Worm (Caenorhabditis elegans) whole organism, young adult: Measurements from ENCODE around the gene arle-14.
A peak's percentile ranks its signal among the peaks of the same experiment; 100 is the strongest.

Experiments used
- F10E7.11 ChIP-seq: sonication (generic microtip); optimal IDR thresholded peaks from 2 replicates; lab custom pipeline; 2017; ENCODE audit warnings: mild to moderate bottlenecking, missing genetic modification characterization, moderate library complexity, missing compliant biosample characterization
- F49E8.2 ChIP-seq: sonication (generic microtip); optimal IDR thresholded peaks from 3 replicates; lab custom pipeline; 2017; ENCODE audit warnings: missing genetic modification characterization, mild to moderate bottlenecking, missing compliant biosample characterization, antibody characterized with exemption, moderate library complexity; ENCODE audit not compliant: insufficient read depth
- T07F8.4 ChIP-seq: sonication (generic microtip); optimal IDR thresholded peaks from 2 replicates; lab custom pipeline; 2016; ENCODE audit warnings: mild to moderate bottlenecking, missing genetic modification characterization, moderate library complexity, missing compliant biosample characterization
- T26A5.8 ChIP-seq: sonication (generic microtip); optimal IDR thresholded peaks from 2 replicates; lab custom pipeline; 2016; ENCODE audit warnings: missing genetic modification characterization, missing compliant biosample characterization
- ZK185.1 ChIP-seq: sonication (generic microtip); optimal IDR thresholded peaks from 2 replicates; lab custom pipeline; 2016; ENCODE audit warnings: mild to moderate bottlenecking, missing genetic modification characterization, missing compliant biosample characterization; ENCODE audit not compliant: poor library complexity, severe bottlenecking
- akir-1 ChIP-seq: fragments of 200-800 bp; sonication (Bioruptor generic); optimal IDR thresholded peaks from 2 replicates; lab custom pipeline; 2018; ENCODE audit warnings: mild to moderate bottlenecking, missing genetic modification characterization, moderate library complexity, missing compliant biosample characterization
- aptf-2 ChIP-seq: fragments of 200-800 bp; sonication (Bioruptor generic); conservative IDR thresholded peaks from 2 replicates; pipeline ENCODE4 v1.3.6; 2022; ENCODE audit warnings: missing genetic modification reagents, missing genetic modification characterization, missing compliant biosample characterization
- attf-6 ChIP-seq: fragments of 200-800 bp; sonication (Bioruptor generic); IDR thresholded peaks from 2 replicates; pipeline ENCODE4 v1.3.6; 2022; ENCODE audit warnings: missing genetic modification reagents, missing genetic modification characterization, missing compliant biosample characterization
- ccch-3 ChIP-seq: fragments of 200-800 bp; sonication (Bioruptor generic); optimal IDR thresholded peaks from 2 replicates; lab custom pipeline; 2018; ENCODE audit warnings: mild to moderate bottlenecking, missing genetic modification characterization, missing compliant biosample characterization
- ceh-100 ChIP-seq: fragments of 200-800 bp; sonication (Bioruptor generic); IDR thresholded peaks from 2 replicates; pipeline ENCODE4 v1.3.6; 2022; ENCODE audit warnings: missing genetic modification reagents, missing genetic modification characterization, missing compliant biosample characterization
- ceh-27 ChIP-seq: fragments of 200-800 bp; sonication (Bioruptor generic); optimal IDR thresholded peaks from 2 replicates; lab custom pipeline; 2018; ENCODE audit warnings: mild to moderate bottlenecking, missing genetic modification characterization, moderate library complexity, missing compliant biosample characterization
- ceh-79 ChIP-seq: sonication (generic microtip); optimal IDR thresholded peaks from 2 replicates; lab custom pipeline; 2017; ENCODE audit warnings: mild to moderate bottlenecking, missing genetic modification characterization, missing compliant biosample characterization
- ceh-91 ChIP-seq: fragments of 200-800 bp; sonication (Bioruptor generic); IDR thresholded peaks from 2 replicates; pipeline ENCODE4 v1.3.6; 2022; ENCODE audit warnings: missing genetic modification reagents, missing genetic modification characterization, missing compliant biosample characterization
- dpff-1 ChIP-seq: sonication (generic microtip); optimal IDR thresholded peaks from 2 replicates; lab custom pipeline; 2017; ENCODE audit warnings: mild to moderate bottlenecking, missing genetic modification characterization, missing compliant biosample characterization
- egl-44 ChIP-seq: fragments of 200-800 bp; sonication (Bioruptor generic); IDR thresholded peaks from 2 replicates; pipeline ENCODE4 v1.3.6; 2022; ENCODE audit warnings: missing genetic modification reagents, missing genetic modification characterization, missing compliant biosample characterization
- ets-4 ChIP-seq: fragments of 200-800 bp; sonication (Bioruptor generic); optimal IDR thresholded peaks from 2 replicates; lab custom pipeline; 2018; ENCODE audit warnings: mild to moderate bottlenecking, missing genetic modification characterization, missing compliant biosample characterization
- gei-17 ChIP-seq: fragments of 200-800 bp; sonication (Bioruptor generic); optimal IDR thresholded peaks from 2 replicates; lab custom pipeline; 2018; ENCODE audit warnings: mild to moderate bottlenecking, missing genetic modification characterization, missing compliant biosample characterization
- hmg-1.2 ChIP-seq: fragments of 200-800 bp; sonication (Bioruptor generic); IDR thresholded peaks from 2 replicates; pipeline ENCODE4 v1.3.6; 2022; ENCODE audit warnings: missing genetic modification reagents, missing genetic modification characterization, missing compliant biosample characterization
- hsf-1 ChIP-seq: fragments of 200-800 bp; sonication (Bioruptor generic); IDR thresholded peaks from 2 replicates; pipeline ENCODE4 v1.3.6; 2022; ENCODE audit warnings: missing genetic modification reagents, missing genetic modification characterization, missing compliant biosample characterization
- lag-1 ChIP-seq: fragments of 200-800 bp; sonication (Bioruptor generic); IDR thresholded peaks from 2 replicates; pipeline ENCODE4 v1.3.6; 2022; ENCODE audit warnings: missing genetic modification reagents, missing genetic modification characterization, missing compliant biosample characterization
- let-526 ChIP-seq: fragments of 200-800 bp; sonication (Bioruptor generic); IDR thresholded peaks from 2 replicates; pipeline ENCODE4 v1.3.6; 2022; ENCODE audit warnings: missing genetic modification reagents, missing genetic modification characterization, missing compliant biosample characterization
- lin-40 ChIP-seq: sonication (generic microtip); optimal IDR thresholded peaks from 2 replicates; lab custom pipeline; 2016; ENCODE audit warnings: missing genetic modification characterization, mild to moderate bottlenecking, missing compliant biosample characterization, missing genotype, missing genetic modification reagents
- lsy-27 ChIP-seq: sonication (generic microtip); optimal IDR thresholded peaks from 2 replicates; lab custom pipeline; 2017; ENCODE audit warnings: missing genetic modification characterization, mild to moderate bottlenecking, missing compliant biosample characterization, antibody characterized with exemption, missing genotype, borderline replicate concordance; ENCODE audit not compliant: insufficient read depth
- madf-10 ChIP-seq: sonication (generic microtip); optimal IDR thresholded peaks from 2 replicates; lab custom pipeline; 2016; ENCODE audit warnings: mild to moderate bottlenecking, missing genetic modification characterization, missing compliant biosample characterization
- madf-3 ChIP-seq: fragments of 200-800 bp; sonication (Bioruptor generic); IDR thresholded peaks from 2 replicates; pipeline ENCODE4 v1.3.6; 2022; ENCODE audit warnings: missing genetic modification reagents, missing genetic modification characterization, missing compliant biosample characterization
- mel-28 ChIP-seq: sonication (generic microtip); optimal IDR thresholded peaks from 2 replicates; lab custom pipeline; 2016; ENCODE audit warnings: borderline replicate concordance, mild to moderate bottlenecking, missing genetic modification characterization, missing compliant biosample characterization
- pbrm-1 ChIP-seq: fragments of 200-800 bp; sonication (Bioruptor generic); IDR thresholded peaks from 2 replicates; pipeline ENCODE4 v1.3.6; 2022; ENCODE audit warnings: missing genetic modification reagents, missing genetic modification characterization, missing compliant biosample characterization
- rcor-1 ChIP-seq: fragments of 200-800 bp; sonication (Bioruptor generic); IDR thresholded peaks from 2 replicates; pipeline ENCODE4 v1.3.6; 2022; ENCODE audit warnings: missing genetic modification reagents, missing genetic modification characterization, missing compliant biosample characterization
- repo-1 ChIP-seq: sonication (generic microtip); optimal IDR thresholded peaks from 2 replicates; lab custom pipeline; 2017; ENCODE audit warnings: mild to moderate bottlenecking, missing genetic modification characterization, missing compliant biosample characterization
- snpc-1.1 ChIP-seq: sonication (generic microtip); optimal IDR thresholded peaks from 2 replicates; lab custom pipeline; 2017; ENCODE audit warnings: missing genetic modification characterization, mild to moderate bottlenecking, missing compliant biosample characterization, antibody characterized with exemption, moderate library complexity, missing genotype, missing genetic modification reagents; ENCODE audit not compliant: insufficient read depth
- snpc-1.3 ChIP-seq: sonication (generic microtip); optimal IDR thresholded peaks from 2 replicates; lab custom pipeline; 2017; ENCODE audit warnings: missing genetic modification characterization, mild to moderate bottlenecking, missing compliant biosample characterization, antibody characterized with exemption, moderate library complexity, missing genotype, missing genetic modification reagents; ENCODE audit not compliant: insufficient read depth
- ztf-28 ChIP-seq: fragments of 200-800 bp; sonication (Bioruptor generic); IDR thresholded peaks from 2 replicates; pipeline ENCODE4 v1.3.6; 2022; ENCODE audit warnings: missing genetic modification reagents, missing genetic modification characterization, missing compliant biosample characterization
- ztf-3 ChIP-seq: fragments of 200-800 bp; sonication (Bioruptor generic); optimal IDR thresholded peaks from 2 replicates; lab custom pipeline; 2018; ENCODE audit warnings: mild to moderate bottlenecking, missing genetic modification characterization, missing compliant biosample characterization

arle-14 gene

DNA sequence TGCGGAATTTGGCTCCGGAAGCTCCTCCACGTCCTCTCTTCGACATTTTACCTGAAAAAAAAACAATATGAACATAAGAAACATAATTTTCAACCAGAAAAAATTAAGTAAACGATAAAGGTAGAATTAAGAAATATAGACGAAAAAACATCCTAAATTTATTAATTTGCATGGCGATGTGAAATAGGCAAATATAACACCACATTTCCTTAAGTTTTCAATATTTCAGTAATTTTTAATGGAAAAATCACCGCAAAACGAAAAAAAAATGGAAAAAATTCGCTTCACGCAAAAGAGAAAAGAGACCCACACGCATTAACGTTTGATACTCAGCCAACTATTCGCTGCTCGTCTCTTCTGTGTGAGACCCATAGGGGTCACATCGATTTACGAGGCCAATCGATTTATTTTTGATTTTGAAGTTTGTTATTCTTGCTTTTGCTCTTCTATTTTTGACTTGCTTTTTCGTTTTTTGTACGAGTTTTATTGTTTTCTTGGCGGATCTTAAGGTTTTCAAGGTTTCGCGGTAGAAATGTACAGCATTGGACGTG lies 13.4 kb downstream of the arle-14 start, which contains the start of gene rpl-23 (continued):
- peak; percentile 82 for TF ChIP-seq F49E8.2 (tag; lab: Kevin White, UChicago)
- no peak for TF ChIP-seq egl-44 (GFP tag; lab: Robert Waterston, UW)
- TF ChIP-seq let-526 (GFP tag; lab: Robert Waterston, UW): no peak
- peak; percentile 81 for TF ChIP-seq ZK185.1
- no peak for TF ChIP-seq ets-4 (GFP tag; lab: Kevin White, UChicago)
- no peak for TF ChIP-seq attf-6 (GFP tag; lab: Robert Waterston, UW)
- no peak for TF ChIP-seq mel-28
- peak; percentile 55 for TF ChIP-seq madf-10 (tag; lab: Kevin White, UChicago)
- TF ChIP-seq T26A5.8 (tag; lab: Kevin White, UChicago): no peak
- TF ChIP-seq akir-1 (GFP tag; lab: Kevin White, UChicago): no peak
- peak; percentile 53 for TF ChIP-seq lsy-27

DNA sequence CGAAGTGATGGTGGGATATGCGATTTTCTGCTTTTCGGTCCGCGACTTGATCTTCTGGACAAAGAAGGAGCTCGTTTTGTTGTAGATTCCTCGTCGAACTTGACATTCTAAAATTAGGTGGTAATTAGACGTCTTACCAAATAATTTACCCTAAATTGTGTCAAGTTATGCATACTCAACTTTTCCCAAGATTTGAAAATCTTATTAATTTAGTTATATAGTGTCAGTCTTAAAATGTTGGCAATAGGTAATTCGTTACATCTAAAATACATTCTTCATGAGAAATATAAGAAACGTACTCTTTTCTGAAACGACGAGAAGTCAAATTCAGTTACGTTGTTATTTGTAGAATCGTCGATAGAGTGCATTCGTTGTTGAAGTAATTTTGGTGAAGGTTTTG lies 14.8 kb downstream of the arle-14 start:
- TF ChIP-seq ztf-3 (GFP tag; lab: Kevin White, UChicago) (no peak), ceh-79 (tag; lab: Kevin White, UChicago) (no peak), lag-1 (GFP tag; lab: Robert Waterston, UW) (no peak), ceh-91 (GFP tag; lab: Robert Waterston, UW) (no peak), ccch-3 (GFP tag; lab: Kevin White, UChicago) (no peak), F10E7.11 (tag; lab: Kevin White, UChicago) (no peak), hmg-1.2 (GFP tag; lab: Robert Waterston, UW) (no peak), dpff-1 (no peak), repo-1 (tag; lab: Kevin White, UChicago) (no peak), hsf-1 (GFP tag; lab: Robert Waterston, UW) (no peak), ceh-27 (GFP tag; lab: Kevin White, UChicago) (no peak), ztf-28 (GFP tag; lab: Robert Waterston, UW) (no peak), aptf-2 (no peak), pbrm-1 (GFP tag; lab: Robert Waterston, UW) (no peak), madf-3 (GFP tag; lab: Robert Waterston, UW) (no peak), snpc-1.3 (tag; lab: Kevin White, UChicago) (no peak)

DNA sequence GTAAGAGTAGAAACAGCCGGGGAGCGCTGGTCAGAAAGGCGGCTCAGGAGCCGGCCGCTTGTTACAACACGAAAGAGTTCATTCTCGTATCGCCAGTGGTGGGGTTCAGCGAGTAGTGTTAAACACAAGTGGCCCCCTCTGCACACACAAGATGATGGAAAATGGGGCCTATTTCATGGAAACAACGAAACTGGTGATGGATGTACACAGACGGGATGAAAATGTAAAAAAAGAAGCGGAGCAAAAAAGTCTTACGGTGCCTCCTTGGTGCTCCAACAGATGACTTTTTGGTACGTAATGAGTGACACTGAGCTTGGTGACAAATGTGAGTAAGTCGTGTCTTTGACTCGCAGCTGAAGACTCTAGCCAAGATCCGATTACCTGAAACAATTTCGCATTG lies 15.3 kb downstream of the arle-14 start:
- TF ChIP-seq snpc-1.1 (tag; lab: Kevin White, UChicago) (no peak), lin-40 (tag; lab: Kevin White, UChicago) (no peak), F49E8.2 (tag; lab: Kevin White, UChicago) (no peak), gei-17 (no peak), rcor-1 (no peak), ztf-3 (GFP tag; lab: Kevin White, UChicago) (no peak), dpff-1 (no peak), ceh-100 (no peak), ccch-3 (GFP tag; lab: Kevin White, UChicago) (no peak)

DNA sequence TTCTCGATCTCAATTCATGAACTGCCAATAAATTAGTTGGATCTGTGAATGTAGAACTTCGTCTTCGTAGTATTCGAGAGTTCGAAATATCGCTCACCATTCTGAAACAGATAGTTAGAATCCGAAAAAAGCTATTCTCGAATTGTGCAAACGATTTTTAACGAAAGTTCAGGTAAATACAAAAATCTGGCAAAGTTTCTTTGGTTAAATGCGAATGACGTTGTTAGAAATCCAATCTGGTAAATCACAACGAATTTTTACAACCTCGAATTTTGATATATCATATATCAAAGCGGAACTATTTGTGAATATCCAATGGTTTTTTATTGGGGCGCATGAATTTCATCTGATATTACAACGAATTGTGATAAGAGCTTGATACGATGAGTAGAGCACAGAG lies 16.5 kb downstream of the arle-14 start, which contains the start of gene hpo-28:
Gene hpo-28, minus strand, starts transcription at position 101 of the 400 bp plus-strand sequence.
- no peak for TF ChIP-seq T07F8.4 (tag; lab: Kevin White, UChicago)
